Fruit fly (Drosophila melanogaster) whole organism, embryonic: ENCODE data around the gene Oseg1.

Experiments used
- Adf1 ChIP-seq: fragments of 200-800 bp; sonication (Bioruptor generic); IDR thresholded peaks from 2 replicates; pipeline ENCODE4 v1.3.6; 2022; ENCODE audit warnings: missing biosample characterization, missing genetic modification characterization
- CG10431 ChIP-seq: fragments of 200-800 bp; sonication (Bioruptor generic); optimal IDR thresholded peaks from 3 replicates; lab custom pipeline; 2018; ENCODE audit warnings: missing biosample characterization, mild to moderate bottlenecking, missing genetic modification characterization
- CG10959 ChIP-seq: fragments of 200-800 bp; sonication (Bioruptor generic); IDR thresholded peaks from 2 replicates; pipeline ENCODE4 v1.3.6; 2022; ENCODE audit warnings: missing biosample characterization, missing genetic modification characterization
- CG11398 ChIP-seq: fragments of 200-800 bp; sonication (Bioruptor generic); optimal IDR thresholded peaks from 2 replicates; lab custom pipeline; 2016; ENCODE audit warnings: missing biosample characterization, missing genetic modification characterization
- CG11696 ChIP-seq: fragments of 200-800 bp; sonication (Bioruptor generic); IDR thresholded peaks from 2 replicates; pipeline ENCODE4 v1.3.6; 2022; ENCODE audit warnings: missing biosample characterization, missing genetic modification characterization
- CG12236 ChIP-seq: fragments of 200-800 bp; sonication (Bioruptor generic); optimal IDR thresholded peaks from 2 replicates; lab custom pipeline; 2016; ENCODE audit warnings: missing biosample characterization, missing genetic modification characterization
- CG12391 ChIP-seq: fragments of 200-800 bp; sonication (Bioruptor generic); optimal IDR thresholded peaks from 3 replicates; lab custom pipeline; 2018; ENCODE audit warnings: missing biosample characterization, mild to moderate bottlenecking, missing genetic modification characterization, moderate library complexity
- CG12769 ChIP-seq: fragments of 200-800 bp; sonication (Bioruptor generic); optimal IDR thresholded peaks from 2 replicates; lab custom pipeline; 2019; ENCODE audit warnings: missing biosample characterization, mild to moderate bottlenecking, missing genetic modification characterization, moderate library complexity
- CG13123 ChIP-seq: fragments of 200-800 bp; sonication (Bioruptor generic); optimal IDR thresholded peaks from 2 replicates; lab custom pipeline; 2016; ENCODE audit warnings: missing biosample characterization, missing genetic modification characterization
- CG13424 ChIP-seq: fragments of 200-800 bp; sonication (Bioruptor generic); optimal IDR thresholded peaks from 2 replicates; lab custom pipeline; 2019; ENCODE audit warnings: missing biosample characterization, mild to moderate bottlenecking, missing genetic modification characterization, moderate library complexity
- CG15011 ChIP-seq: fragments of 200-800 bp; sonication (Bioruptor generic); optimal IDR thresholded peaks from 3 replicates; lab custom pipeline; 2018; ENCODE audit warnings: missing biosample characterization, mild to moderate bottlenecking, missing genetic modification characterization
- CG15601 ChIP-seq: fragments of 200-800 bp; sonication (Bioruptor generic); optimal IDR thresholded peaks from 3 replicates; lab custom pipeline; 2019; ENCODE audit warnings: missing biosample characterization, mild to moderate bottlenecking, missing genetic modification characterization, moderate library complexity
- CG17385 ChIP-seq: fragments of 200-800 bp; sonication (Bioruptor generic); optimal IDR thresholded peaks from 3 replicates; lab custom pipeline; 2018; ENCODE audit warnings: missing biosample characterization, mild to moderate bottlenecking, missing genetic modification characterization
- CG17568 ChIP-seq: fragments of 200-800 bp; sonication (Bioruptor generic); optimal IDR thresholded peaks from 2 replicates; lab custom pipeline; 2018; ENCODE audit warnings: missing biosample characterization, mild to moderate bottlenecking, missing genetic modification characterization, moderate library complexity
- CG2199 ChIP-seq: fragments of 200-800 bp; sonication (Bioruptor generic); IDR thresholded peaks from 3 replicates; pipeline ENCODE4 v1.3.6; 2022; ENCODE audit warnings: missing biosample characterization, missing genetic modification characterization
- CG5180 ChIP-seq: fragments of 200-800 bp; sonication (Bioruptor generic); optimal IDR thresholded peaks from 3 replicates; lab custom pipeline; 2017; ENCODE audit warnings: missing biosample characterization, missing genetic modification characterization, mild to moderate bottlenecking, moderate library complexity, missing genetic modification reagents
- CG6175 ChIP-seq: fragments of 200-800 bp; sonication (Bioruptor generic); IDR thresholded peaks from 3 replicates; pipeline ENCODE4 v1.3.6; 2022; ENCODE audit warnings: missing biosample characterization, missing genetic modification characterization
- CG7556 ChIP-seq: fragments of 200-800 bp; sonication (Bioruptor generic); optimal IDR thresholded peaks from 2 replicates; lab custom pipeline; 2017; ENCODE audit warnings: missing biosample characterization, mild to moderate bottlenecking, missing genetic modification characterization
- CG9797 ChIP-seq: fragments of 200-800 bp; sonication (Bioruptor generic); optimal IDR thresholded peaks from 3 replicates; lab custom pipeline; 2018; ENCODE audit warnings: missing biosample characterization, mild to moderate bottlenecking, missing genetic modification characterization
- CHES-1-like ChIP-seq: fragments of 200-800 bp; sonication (Bioruptor generic); optimal IDR thresholded peaks from 2 replicates; lab custom pipeline; 2016; ENCODE audit warnings: missing biosample characterization, missing genetic modification characterization
- Camta ChIP-seq: fragments of 200-800 bp; sonication (Bioruptor generic); optimal IDR thresholded peaks from 2 replicates; lab custom pipeline; 2016; ENCODE audit warnings: missing biosample characterization, missing genetic modification characterization
- CoRest ChIP-seq: fragments of 200-800 bp; sonication (Bioruptor generic); optimal IDR thresholded peaks from 3 replicates; lab custom pipeline; 2018; ENCODE audit warnings: missing biosample characterization, mild to moderate bottlenecking, missing genetic modification characterization, moderate library complexity
- D19A ChIP-seq: fragments of 200-800 bp; optimal IDR thresholded peaks from 3 replicates; lab custom pipeline; 2019; ENCODE audit warnings: missing biosample characterization, mild to moderate bottlenecking, missing genetic modification characterization, moderate library complexity
- D19B ChIP-seq: fragments of 200-800 bp; sonication (Bioruptor generic); optimal IDR thresholded peaks from 2 replicates; lab custom pipeline; 2017; ENCODE audit warnings: missing biosample characterization, mild to moderate bottlenecking, missing genetic modification characterization
- Drgx ChIP-seq: fragments of 200-800 bp; sonication (Bioruptor generic); IDR thresholded peaks from 2 replicates; pipeline ENCODE4 v1.3.6; 2022; ENCODE audit warnings: missing biosample characterization, missing genetic modification characterization
- Ets97D ChIP-seq: fragments of 200-800 bp; sonication (Bioruptor generic); optimal IDR thresholded peaks from 3 replicates; lab custom pipeline; 2016; ENCODE audit warnings: missing biosample characterization, missing genetic modification characterization
- HLH4C ChIP-seq: fragments of 200-800 bp; sonication (Bioruptor generic); IDR thresholded peaks from 3 replicates; pipeline ENCODE4 v1.3.6; 2022; ENCODE audit warnings: missing biosample characterization, missing genetic modification characterization; ENCODE audit not compliant: partially characterized antibody
- Hr51 ChIP-seq, 2 experiments: fragments of 200-800 bp; sonication (Bioruptor generic); optimal IDR thresholded peaks; 2 replicates in 1 of 2; 3 replicates in 1 of 2; lab custom pipeline; 2016 to 2018; ENCODE audit warnings: missing biosample characterization in 2 of 2, missing genetic modification characterization in 2 of 2, mild to moderate bottlenecking in 1 of 2, moderate library complexity in 1 of 2
- Opbp ChIP-seq: fragments of 200-800 bp; sonication (Bioruptor generic); IDR thresholded peaks from 3 replicates; pipeline ENCODE4 v1.3.6; 2022; ENCODE audit warnings: missing biosample characterization, missing genetic modification characterization; ENCODE audit not compliant: partially characterized antibody
- Ravus ChIP-seq: fragments of 200-800 bp; sonication (Bioruptor generic); IDR thresholded peaks from 2 replicates; pipeline ENCODE4 v1.3.6; 2022; ENCODE audit warnings: missing biosample characterization, missing genetic modification characterization
- danr ChIP-seq: fragments of 200-800 bp; sonication (Bioruptor generic); IDR thresholded peaks from 2 replicates; pipeline ENCODE4 v1.3.6; 2022; ENCODE audit warnings: missing biosample characterization, missing genetic modification characterization
- fru ChIP-seq: fragments of >200 bp; optimal IDR thresholded peaks from 2 replicates; lab custom pipeline; 2017
- ftz-f1 ChIP-seq: fragments of 200-800 bp; sonication (Bioruptor generic); optimal IDR thresholded peaks from 2 replicates; lab custom pipeline; 2016; ENCODE audit warnings: missing biosample characterization, missing genetic modification characterization
- fu2 ChIP-seq: fragments of 200-800 bp; sonication (Bioruptor generic); optimal IDR thresholded peaks from 2 replicates; lab custom pipeline; 2016; ENCODE audit warnings: missing biosample characterization, missing genetic modification characterization
- jigr1 ChIP-seq: fragments of 200-800 bp; sonication (Bioruptor generic); IDR thresholded peaks from 3 replicates; pipeline ENCODE4 v1.3.6; 2022; ENCODE audit warnings: missing biosample characterization, missing genetic modification characterization
- lilli ChIP-seq: fragments of 200-800 bp; sonication (Bioruptor generic); optimal IDR thresholded peaks from 3 replicates; lab custom pipeline; 2016; ENCODE audit warnings: missing biosample characterization, missing genetic modification characterization
- mirr ChIP-seq: fragments of 200-800 bp; sonication (Bioruptor generic); optimal IDR thresholded peaks from 3 replicates; lab custom pipeline; 2018; ENCODE audit warnings: missing biosample characterization, mild to moderate bottlenecking, missing genetic modification characterization
- mld ChIP-seq: fragments of 200-800 bp; sonication (Bioruptor generic); IDR thresholded peaks from 3 replicates; pipeline ENCODE4 v1.3.6; 2022; ENCODE audit warnings: missing biosample characterization, missing genetic modification characterization; ENCODE audit not compliant: partially characterized antibody
- nau ChIP-seq: fragments of 200-800 bp; sonication (Bioruptor generic); optimal IDR thresholded peaks from 3 replicates; lab custom pipeline; 2017; ENCODE audit warnings: missing biosample characterization, mild to moderate bottlenecking, missing genetic modification characterization, missing genetic modification reagents
- onecut ChIP-seq: fragments of 200-800 bp; sonication (Bioruptor generic); IDR thresholded peaks from 2 replicates; pipeline ENCODE4 v1.3.6; 2022; ENCODE audit warnings: missing biosample characterization, missing genetic modification characterization
- pita ChIP-seq: fragments of 200-800 bp; sonication (Bioruptor generic); optimal IDR thresholded peaks from 2 replicates; lab custom pipeline; 2017; ENCODE audit warnings: missing biosample characterization, mild to moderate bottlenecking, missing genetic modification characterization
- pum ChIP-seq: fragments of 200-800 bp; sonication (Bioruptor generic); optimal IDR thresholded peaks from 2 replicates; lab custom pipeline; 2016; ENCODE audit warnings: missing biosample characterization, missing genetic modification characterization
- ranshi ChIP-seq: fragments of 200-800 bp; sonication (Bioruptor generic); IDR thresholded peaks from 2 replicates; pipeline ENCODE4 v1.3.6; 2022; ENCODE audit warnings: missing biosample characterization, missing genetic modification characterization
- rib ChIP-seq: fragments of 200-800 bp; sonication (Bioruptor generic); IDR thresholded peaks from 2 replicates; pipeline ENCODE4 v1.3.6; 2022; ENCODE audit warnings: missing biosample characterization, missing genetic modification characterization
- sim ChIP-seq: fragments of 200-800 bp; sonication (Bioruptor generic); IDR thresholded peaks from 2 replicates; pipeline ENCODE4 v1.3.6; 2022; ENCODE audit warnings: missing biosample characterization, missing genetic modification characterization
- slou ChIP-seq: fragments of 200-800 bp; sonication (Bioruptor generic); optimal IDR thresholded peaks from 3 replicates; lab custom pipeline; 2016; ENCODE audit warnings: missing biosample characterization, missing genetic modification characterization
- sna ChIP-seq: fragments of 200-800 bp; sonication (Bioruptor generic); IDR thresholded peaks from 2 replicates; pipeline ENCODE4 v1.3.6; 2022; ENCODE audit warnings: missing biosample characterization, missing genetic modification characterization; ENCODE audit not compliant: partially characterized antibody
- so ChIP-seq: fragments of 200-800 bp; sonication (Bioruptor generic); IDR thresholded peaks from 3 replicates; pipeline ENCODE4 v1.3.6; 2022; ENCODE audit warnings: missing biosample characterization, missing genetic modification characterization
- sob ChIP-seq: fragments of 200-800 bp; sonication (Bioruptor generic); IDR thresholded peaks from 2 replicates; pipeline ENCODE4 v1.3.6; 2022; ENCODE audit warnings: missing biosample characterization, missing genetic modification characterization
- tup ChIP-seq: fragments of 200-800 bp; sonication (Bioruptor generic); optimal IDR thresholded peaks from 2 replicates; lab custom pipeline; 2016; ENCODE audit warnings: missing biosample characterization, mild to moderate bottlenecking, missing genetic modification characterization, moderate library complexity
- unc-4 ChIP-seq: fragments of 200-800 bp; sonication (Bioruptor generic); IDR thresholded peaks from 2 replicates; pipeline ENCODE4 v1.3.6; 2022; ENCODE audit warnings: missing biosample characterization, missing genetic modification characterization; ENCODE audit not compliant: partially characterized antibody

The Oseg1 gene

DNA sequence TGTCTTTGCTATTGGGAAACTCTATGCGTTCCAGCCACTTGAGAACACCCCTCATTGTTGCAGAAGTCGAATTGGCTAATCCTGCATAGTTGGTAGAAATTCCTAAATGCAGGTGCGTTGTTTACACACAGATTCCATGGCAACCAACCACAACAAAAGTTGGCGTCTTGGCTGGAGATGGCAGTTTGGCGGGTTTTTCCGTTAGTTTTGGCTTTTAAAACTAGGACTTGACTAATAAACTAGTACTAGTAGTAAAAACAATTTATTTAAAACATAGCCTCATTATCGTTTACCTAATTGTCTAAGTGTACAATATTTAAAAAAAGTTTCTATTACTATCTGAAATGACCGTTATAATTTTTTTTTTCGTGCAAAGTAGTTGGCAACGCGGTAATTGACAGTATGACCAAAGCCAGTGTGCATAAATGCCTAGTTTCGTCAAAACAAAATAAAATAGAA lies 1.2 kb downstream of the Oseg1 start, which contains the start of gene Exo70 (continued):
- TF ChIP-seq danr (GFP tag; lab: Robert Waterston, UW) (no peak), Drgx (GFP tag; lab: Robert Waterston, UW) (no peak), CG15601 (tag; lab: Kevin White, UChicago) (no peak), so (GFP tag; lab: Robert Waterston, UW) (no peak), CG12391 (tag; lab: Kevin White, UChicago) (peak; percentile 41), onecut (GFP tag; lab: Robert Waterston, UW) (no peak), CG13424 (tag; lab: Kevin White, UChicago) (no peak), Camta (GFP tag; lab: Kevin White, UChicago) (no peak), CG15011 (GFP tag; lab: Kevin White, UChicago) (no peak), sob (GFP tag; lab: Robert Waterston, UW) (no peak), mld (no peak), CG5180 (no peak), ftz-f1 (no peak), Ravus (no peak), D19B (no peak), CG10431 (GFP tag; lab: Kevin White, UChicago) (no peak), CG10959 (GFP tag; lab: Robert Waterston, UW) (no peak), CG17385 (no peak), pum (GFP tag; lab: Kevin White, UChicago) (no peak), CG6175 (GFP tag; lab: Robert Waterston, UW) (no peak), CG13123 (GFP tag; lab: Kevin White, UChicago) (no peak), fru (lab: Kevin White, UChicago) (no peak), CoRest (no peak), unc-4 (GFP tag; lab: Robert Waterston, UW) (no peak), Opbp (no peak; the same call in 2 of the 3 replicates), CG12769 (tag; lab: Kevin White, UChicago) (no peak), D19A (tag; lab: Kevin White, UChicago) (no peak), ranshi (GFP tag; lab: Robert Waterston, UW) (no peak), CHES-1-like (GFP tag; lab: Kevin White, UChicago) (peak; percentile 49), CG11398 (no peak), mirr (GFP tag; lab: Kevin White, UChicago) (no peak), Adf1 (GFP tag; lab: Robert Waterston, UW) (no peak), CG11696 (GFP tag; lab: Robert Waterston, UW) (no peak), lilli (GFP tag; lab: Kevin White, UChicago) (no peak), pita (GFP tag; lab: Kevin White, UChicago) (no peak), Ets97D (GFP tag; lab: Kevin White, UChicago) (peak; percentile 51), nau (GFP tag; lab: Kevin White, UChicago) (no peak), sim (GFP tag; lab: Robert Waterston, UW) (no peak), sna (no peak), tup (no peak), CG7556 (no peak), Hr51 (GFP tag; optimal IDR thresholded peaks at IDR 0.05; lab: Kevin White, UChicago) (no peak), CG12236 (no peak), HLH4C (no peak), rib (no peak), CG17568 (GFP tag; lab: Kevin White, UChicago) (no peak), CG9797 (peak; percentile 63), slou (no peak), jigr1 (GFP tag; lab: Robert Waterston, UW) (no peak), fu2 (peak; percentile 18), CG2199 (no peak)
